Worm (Caenorhabditis elegans) whole organism, L4/young adult: ENCODE measurements around the gene C04C11.25.

Experiments
- W03F9.2 ChIP-seq: fragments of 150-350 bp; optimal IDR thresholded peaks from 2 replicates; lab custom pipeline; 2014; ENCODE audit warnings: missing biosample characterization, missing genetic modification characterization
- him-1 ChIP-seq: sonication (generic microtip); optimal IDR thresholded peaks from 2 replicates; lab custom pipeline; 2016; ENCODE audit warnings: missing genotype, missing genetic modification reagents, missing genetic modification characterization, missing compliant biosample characterization

- no peak for TF ChIP-seq him-1 (tag; lab: Kevin White, UChicago)
- TF ChIP-seq W03F9.2, result no peak
Measured at ce11 chrX:13990680-13991079, 24.6 kb downstream of the C04C11.25 start, which contains the start of gene C31E10.11.
